Worm (Caenorhabditis elegans): ENCODE results near the gene ZK1240.6.

ce11 chrII:2324956-2325355 lies 2.2 kb upstream of the ZK1240.6 start, which contains the start of gene ZK1240.11:
- no peak for TF ChIP-seq snpc-4 (GFP tag; optimal IDR thresholded peaks at IDR 0.05)
- no peak for TF ChIP-seq snpc-4 (tag; optimal IDR thresholded peaks at IDR 0.05)
- TF ChIP-seq T26A5.8 (tag; optimal IDR thresholded peaks at IDR 0.05) = no peak
- TF ChIP-seq lin-35 (GFP tag; optimal IDR thresholded peaks at IDR 0.05) = no peak
- no peak for TF ChIP-seq lir-1 (GFP tag; conservative IDR thresholded peaks at IDR 0.05)
- TF ChIP-seq sea-2 (GFP tag; IDR thresholded peaks at IDR 0.05) = no peak
- TF ChIP-seq F55B11.4 (tag; optimal IDR thresholded peaks at IDR 0.05; ENCODE audit: borderline replicate concordance, insufficient read depth) = no peak
- TF ChIP-seq snpc-1.3 (tag; optimal IDR thresholded peaks at IDR 0.05; ENCODE audit: insufficient read depth) = no peak
- no peak for TF ChIP-seq mel-28 (tag; optimal IDR thresholded peaks at IDR 0.05; ENCODE audit: borderline replicate concordance)
- no peak for TF ChIP-seq ceh-91 (GFP tag; IDR thresholded peaks at IDR 0.05)
- no peak for TF ChIP-seq let-526 (GFP tag; IDR thresholded peaks at IDR 0.05)
